Worm (Caenorhabditis elegans) whole organism, midembryonic: ENCODE results near the gene K08E5.6.

ENCODE experiments used
- T22C8.4 ChIP-seq: fragments of 200-800 bp; sonication (Bioruptor generic); IDR thresholded peaks from 2 replicates; pipeline ENCODE4 v1.3.6; 2022; ENCODE audit warnings: missing genetic modification characterization, missing compliant biosample characterization
- cog-1 ChIP-seq: sonication (generic microtip); optimal IDR thresholded peaks from 2 replicates; lab custom pipeline; 2016; ENCODE audit warnings: missing genetic modification characterization, missing compliant biosample characterization
- flt-1 ChIP-seq: fragments of 200-800 bp; sonication (Bioruptor generic); IDR thresholded peaks from 2 replicates; pipeline ENCODE4 v1.3.6; 2022; ENCODE audit warnings: missing genetic modification characterization, missing compliant biosample characterization
- klf-2 ChIP-seq: fragments of 200-800 bp; sonication (Bioruptor generic); conservative IDR thresholded peaks from 2 replicates; pipeline ENCODE4 v1.3.6; 2022; ENCODE audit warnings: missing genetic modification reagents, missing genetic modification characterization, missing compliant biosample characterization
- med-1 ChIP-seq: sonication (generic microtip); optimal IDR thresholded peaks from 2 replicates; lab custom pipeline; 2017; ENCODE audit warnings: missing genetic modification characterization, mild to moderate bottlenecking, missing compliant biosample characterization, antibody characterized with exemption, missing genetic modification reagents; ENCODE audit not compliant: insufficient read depth
- ref-1 ChIP-seq: fragments of 200-800 bp; sonication (Bioruptor generic); conservative IDR thresholded peaks from 2 replicates; pipeline ENCODE4 v1.3.6; 2022; ENCODE audit warnings: missing genetic modification reagents, missing genetic modification characterization, missing compliant biosample characterization
- ztf-23 ChIP-seq: fragments of 200-800 bp; sonication (Bioruptor generic); IDR thresholded peaks from 2 replicates; pipeline ENCODE4 v1.3.6; 2022; ENCODE audit warnings: missing genetic modification reagents, missing genetic modification characterization, missing compliant biosample characterization
- ztf-29 ChIP-seq: fragments of 200-800 bp; sonication (Bioruptor generic); IDR thresholded peaks from 2 replicates; pipeline ENCODE4 v1.3.6; 2022; ENCODE audit warnings: missing genetic modification reagents, missing genetic modification characterization, missing compliant biosample characterization

- TF ChIP-seq ztf-29 (GFP tag; lab: Robert Waterston, UW) = no peak
- no peak for TF ChIP-seq flt-1
- no peak for TF ChIP-seq cog-1 (tag; lab: Kevin White, UChicago)
- TF ChIP-seq T22C8.4 (GFP tag; lab: Robert Waterston, UW) = no peak
- TF ChIP-seq ztf-23 (GFP tag; lab: Robert Waterston, UW) = no peak
- TF ChIP-seq ref-1 (GFP tag; lab: Robert Waterston, UW) = no peak
- no peak for TF ChIP-seq med-1
- no peak for TF ChIP-seq klf-2
Measured at ce11 chrIII:10093093-10093492, 47.7 kb upstream of the K08E5.6 start.
